Worm (Caenorhabditis elegans) whole organism, mixed stage, embryonic: Measurements from ENCODE around the gene K12D12.4.

ENCODE experiments used
- blmp-1 ChIP-seq: fragments of 150-350 bp; optimal IDR thresholded peaks from 2 replicates; lab custom pipeline; 2014; ENCODE audit warnings: missing biosample characterization, missing genetic modification characterization
- ceh-39 ChIP-seq: fragments of 150-350 bp; optimal IDR thresholded peaks from 2 replicates; lab custom pipeline; 2014; ENCODE audit warnings: missing biosample characterization, missing genetic modification characterization
- ceh-43 ChIP-seq: fragments of 200-800 bp; sonication (Bioruptor generic); optimal IDR thresholded peaks from 2 replicates; lab custom pipeline; 2018; ENCODE audit warnings: mild to moderate bottlenecking, missing genetic modification characterization, moderate library complexity, missing compliant biosample characterization
- ces-1 ChIP-seq: fragments of 150-350 bp; optimal IDR thresholded peaks from 2 replicates; lab custom pipeline; 2014; ENCODE audit warnings: missing biosample characterization, missing genetic modification reagents, missing genetic modification characterization
- lin-13 ChIP-seq: fragments of 150-350 bp; optimal IDR thresholded peaks from 2 replicates; lab custom pipeline; 2014; ENCODE audit warnings: missing biosample characterization, missing genetic modification characterization
- lsy-2 ChIP-seq: fragments of 150-350 bp; optimal IDR thresholded peaks from 2 replicates; lab custom pipeline; 2014; ENCODE audit warnings: missing biosample characterization, missing genetic modification characterization
- mab-5 ChIP-seq: fragments of 150-350 bp; optimal IDR thresholded peaks from 2 replicates; lab custom pipeline; 2014; ENCODE audit warnings: missing biosample characterization, missing genetic modification characterization
- mls-2 ChIP-seq: sonication (generic microtip); optimal IDR thresholded peaks from 2 replicates; lab custom pipeline; 2016; ENCODE audit warnings: mild to moderate bottlenecking, missing genetic modification characterization, moderate library complexity, missing compliant biosample characterization
- nhr-12 ChIP-seq: fragments of 150-350 bp; optimal IDR thresholded peaks from 2 replicates; lab custom pipeline; 2014; ENCODE audit warnings: missing biosample characterization, missing genetic modification characterization
- nhr-237 ChIP-seq: fragments of 150-350 bp; optimal IDR thresholded peaks from 2 replicates; lab custom pipeline; 2014; ENCODE audit warnings: missing biosample characterization, missing genetic modification characterization
- snpc-4 ChIP-seq: fragments of 150-350 bp; optimal IDR thresholded peaks from 2 replicates; lab custom pipeline; 2014; ENCODE audit warnings: missing biosample characterization, missing genetic modification characterization
- unc-120 ChIP-seq: sonication (generic microtip); optimal IDR thresholded peaks from 2 replicates; lab custom pipeline; 2017; ENCODE audit warnings: missing genetic modification characterization, missing compliant biosample characterization; ENCODE audit not compliant: poor library complexity, severe bottlenecking
- unc-62 ChIP-seq: fragments of 150-350 bp; optimal IDR thresholded peaks from 2 replicates; lab custom pipeline; 2014; ENCODE audit warnings: missing biosample characterization, missing genetic modification reagents, missing genetic modification characterization

DNA sequence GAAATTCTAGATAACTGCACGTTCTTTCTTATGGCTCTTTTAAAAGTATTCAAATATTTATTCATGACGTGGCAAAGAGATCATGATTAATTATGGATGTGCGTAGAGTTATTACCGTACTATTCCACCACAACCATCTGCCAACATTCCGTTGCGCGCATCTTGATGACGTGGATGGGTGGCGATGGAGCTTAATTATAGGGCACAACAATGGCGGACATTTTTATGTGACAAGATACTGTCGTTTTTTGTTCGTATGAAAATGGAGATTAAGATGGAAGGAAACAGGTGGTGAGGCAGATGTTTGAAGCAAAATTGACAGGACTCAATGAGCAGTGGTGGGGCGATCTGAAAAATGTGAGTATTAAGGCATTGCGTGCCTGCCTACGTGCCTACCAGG lies 22.2 kb upstream of the K12D12.4 start:
- TF ChIP-seq ceh-39 (no peak), unc-62 (GFP tag; lab: Kevin White, UChicago) (peak; percentile 69), nhr-12 (tag; lab: Kevin White, UChicago) (peak; percentile 14), ces-1 (GFP tag; lab: Kevin White, UChicago) (no peak), nhr-237 (no peak), blmp-1 (tag; lab: Kevin White, UChicago) (no peak), mab-5 (tag; lab: Kevin White, UChicago) (no peak), mls-2 (tag; lab: Kevin White, UChicago) (no peak), unc-120 (tag; lab: Kevin White, UChicago) (no peak), lsy-2 (tag; lab: Kevin White, UChicago) (peak; percentile 31), lin-13 (tag; lab: Kevin White, UChicago) (no peak), ceh-43 (no peak), snpc-4 (tag; lab: Kevin White, UChicago) (no peak)
